Worm (Caenorhabditis elegans) whole organism, young adult: ENCODE data around the gene twk-24.

Experiments
- B0019.2 ChIP-seq: fragments of 200-800 bp; sonication (Bioruptor generic); conservative IDR thresholded peaks from 2 replicates; pipeline ENCODE4 v1.3.6; 2022; ENCODE audit warnings: missing genetic modification reagents, missing genetic modification characterization, missing compliant biosample characterization
- ZK185.1 ChIP-seq: sonication (generic microtip); optimal IDR thresholded peaks from 2 replicates; lab custom pipeline; 2016; ENCODE audit warnings: mild to moderate bottlenecking, missing genetic modification characterization, missing compliant biosample characterization; ENCODE audit not compliant: poor library complexity, severe bottlenecking
- atf-7 ChIP-seq: sonication (generic microtip); optimal IDR thresholded peaks from 2 replicates; lab custom pipeline; 2017; ENCODE audit warnings: mild to moderate bottlenecking, missing genetic modification characterization, missing compliant biosample characterization
- dpl-1 ChIP-seq: fragments of 150-350 bp; optimal IDR thresholded peaks from 2 replicates; lab custom pipeline; 2014; ENCODE audit warnings: missing biosample characterization, missing genetic modification reagents, missing genetic modification characterization
- madf-6 ChIP-seq: fragments of 200-800 bp; sonication (Bioruptor generic); IDR thresholded peaks from 2 replicates; pipeline ENCODE4 v1.3.6; 2022; ENCODE audit warnings: missing genetic modification reagents, missing genetic modification characterization, missing compliant biosample characterization
- sea-2 ChIP-seq: fragments of 200-800 bp; sonication (Bioruptor generic); IDR thresholded peaks from 2 replicates; pipeline ENCODE4 v1.3.6; 2022; ENCODE audit warnings: missing genetic modification characterization, missing compliant biosample characterization
- ztf-22 ChIP-seq: fragments of 200-800 bp; sonication (Bioruptor generic); optimal IDR thresholded peaks from 2 replicates; lab custom pipeline; 2018; ENCODE audit warnings: mild to moderate bottlenecking, missing genetic modification characterization, moderate library complexity, missing compliant biosample characterization

DNA sequence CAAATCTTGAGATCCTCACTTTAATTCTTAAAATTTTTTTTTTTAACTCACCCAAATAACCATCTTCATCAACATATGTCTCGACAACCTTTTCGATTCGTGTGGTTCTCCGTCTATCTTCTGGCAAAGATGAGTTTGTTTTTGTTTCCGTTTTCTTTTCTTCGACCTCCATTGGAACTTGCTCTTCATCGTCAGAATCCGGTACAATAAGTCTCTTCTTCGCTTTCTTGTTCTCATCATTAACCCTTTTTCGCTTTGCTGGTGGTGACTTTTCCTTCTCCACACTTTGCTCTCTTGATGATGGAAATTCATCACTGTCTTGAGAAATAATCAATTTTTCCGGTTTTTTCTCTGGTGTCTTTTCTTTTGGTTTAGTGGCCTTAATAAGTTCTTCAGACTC, 47.0 kb upstream of the twk-24 start:
- TF ChIP-seq ZK185.1 (tag; lab: Kevin White, UChicago) (no peak), sea-2 (GFP tag; lab: Robert Waterston, UW) (no peak), B0019.2 (GFP tag; lab: Robert Waterston, UW) (no peak), atf-7 (tag; lab: Kevin White, UChicago) (no peak), dpl-1 (GFP tag; lab: Kevin White, UChicago) (no peak), ztf-22 (GFP tag; lab: Kevin White, UChicago) (no peak), madf-6 (GFP tag; lab: Robert Waterston, UW) (no peak)
